Fruit fly (Drosophila melanogaster) whole organism, embryonic: ENCODE measurements around the gene CG8483.

Source experiments
- Abd-B ChIP-seq: fragments of 200-800 bp; sonication (Bioruptor generic); optimal IDR thresholded peaks from 2 replicates; lab custom pipeline; 2018; ENCODE audit warnings: missing biosample characterization, mild to moderate bottlenecking, missing genetic modification characterization, moderate library complexity
- Ada2b ChIP-seq: fragments of 200-800 bp; sonication (Bioruptor generic); IDR thresholded peaks from 2 replicates; pipeline ENCODE4 v1.3.6; 2022; ENCODE audit warnings: missing biosample characterization, missing genetic modification characterization
- Adf1 ChIP-seq: fragments of 200-800 bp; sonication (Bioruptor generic); IDR thresholded peaks from 2 replicates; pipeline ENCODE4 v1.3.6; 2022; ENCODE audit warnings: missing biosample characterization, missing genetic modification characterization
- Aef1 ChIP-seq: fragments of 200-800 bp; sonication (Bioruptor generic); IDR thresholded peaks from 3 replicates; pipeline ENCODE4 v1.3.6; 2022; ENCODE audit warnings: missing biosample characterization, missing genetic modification characterization
- Antp ChIP-seq: fragments of 200-800 bp; sonication (Bioruptor generic); optimal IDR thresholded peaks from 3 replicates; lab custom pipeline; 2016; ENCODE audit warnings: missing biosample characterization, missing genetic modification characterization
- Asciz ChIP-seq: fragments of 200-800 bp; sonication (Bioruptor generic); optimal IDR thresholded peaks from 2 replicates; lab custom pipeline; 2017; ENCODE audit warnings: missing biosample characterization, mild to moderate bottlenecking, missing genetic modification characterization, missing genetic modification reagents
- Blimp-1 ChIP-seq: fragments of 200-800 bp; sonication (Bioruptor generic); optimal IDR thresholded peaks from 3 replicates; lab custom pipeline; 2018; ENCODE audit warnings: missing biosample characterization, missing genetic modification characterization, mild to moderate bottlenecking, moderate library complexity, missing genetic modification reagents
- Bteb2 ChIP-seq: fragments of 200-800 bp; sonication (Bioruptor generic); optimal IDR thresholded peaks from 2 replicates; lab custom pipeline; 2016; ENCODE audit warnings: missing biosample characterization, missing genetic modification characterization
- CG10267 ChIP-seq: fragments of 200-800 bp; sonication (Bioruptor generic); optimal IDR thresholded peaks from 2 replicates; lab custom pipeline; 2018; ENCODE audit warnings: missing biosample characterization, mild to moderate bottlenecking, missing genetic modification characterization, moderate library complexity
- CG15479 ChIP-seq: fragments of 200-800 bp; sonication (Bioruptor generic); optimal IDR thresholded peaks from 3 replicates; lab custom pipeline; 2019; ENCODE audit warnings: missing biosample characterization, mild to moderate bottlenecking, missing genetic modification characterization, moderate library complexity
- CG17612 ChIP-seq: fragments of 200-800 bp; sonication (Bioruptor generic); IDR thresholded peaks from 2 replicates; pipeline ENCODE4 v1.3.6; 2022; ENCODE audit warnings: missing biosample characterization, missing genetic modification characterization
- CG18764 ChIP-seq: fragments of 200-800 bp; sonication (Bioruptor generic); optimal IDR thresholded peaks from 3 replicates; lab custom pipeline; 2016; ENCODE audit warnings: missing biosample characterization, missing genetic modification characterization
- CG30403 ChIP-seq: fragments of 200-800 bp; sonication (Bioruptor generic); optimal IDR thresholded peaks from 3 replicates; lab custom pipeline; 2016; ENCODE audit warnings: missing biosample characterization, missing genetic modification characterization
- CG30431 ChIP-seq: fragments of 200-800 bp; sonication (Bioruptor generic); optimal IDR thresholded peaks from 2 replicates; lab custom pipeline; 2017; ENCODE audit warnings: missing biosample characterization, missing genetic modification characterization
- CG3281 ChIP-seq: fragments of 200-800 bp; sonication (Bioruptor generic); optimal IDR thresholded peaks from 3 replicates; lab custom pipeline; 2017; ENCODE audit warnings: missing biosample characterization, mild to moderate bottlenecking, missing genetic modification characterization
- CG4328 ChIP-seq: fragments of 200-800 bp; sonication (Bioruptor generic); optimal IDR thresholded peaks from 3 replicates; lab custom pipeline; 2017; ENCODE audit warnings: missing biosample characterization, missing genetic modification reagents, missing genetic modification characterization
- CG5180 ChIP-seq: fragments of 200-800 bp; sonication (Bioruptor generic); optimal IDR thresholded peaks from 3 replicates; lab custom pipeline; 2017; ENCODE audit warnings: missing biosample characterization, missing genetic modification characterization, mild to moderate bottlenecking, moderate library complexity, missing genetic modification reagents
- CG7372 ChIP-seq: fragments of 200-800 bp; sonication (Bioruptor generic); IDR thresholded peaks from 2 replicates; pipeline ENCODE4 v1.3.6; 2022; ENCODE audit warnings: missing biosample characterization, missing genetic modification characterization
- HmgZ ChIP-seq: fragments of 200-800 bp; sonication (Bioruptor generic); optimal IDR thresholded peaks from 2 replicates; lab custom pipeline; 2018; ENCODE audit warnings: missing biosample characterization, mild to moderate bottlenecking, missing genetic modification characterization
- Hr3 ChIP-seq: fragments of 200-800 bp; sonication (Bioruptor generic); optimal IDR thresholded peaks from 3 replicates; lab custom pipeline; 2016; ENCODE audit warnings: missing biosample characterization, missing genetic modification characterization
- Lhr ChIP-seq: fragments of 200-800 bp; sonication (Bioruptor generic); optimal IDR thresholded peaks from 3 replicates; lab custom pipeline; 2017; ENCODE audit warnings: mild to moderate bottlenecking, missing biosample characterization, missing genetic modification reagents, missing genetic modification characterization
- MESR4 ChIP-seq: fragments of 200-800 bp; sonication (Bioruptor generic); optimal IDR thresholded peaks from 2 replicates; lab custom pipeline; 2018; ENCODE audit warnings: missing biosample characterization, mild to moderate bottlenecking, missing genetic modification characterization, moderate library complexity
- NK7.1 ChIP-seq: fragments of 200-800 bp; sonication (Bioruptor generic); optimal IDR thresholded peaks from 3 replicates; lab custom pipeline; 2016; ENCODE audit warnings: missing biosample characterization, missing genetic modification characterization
- Neu2 ChIP-seq: fragments of 200-800 bp; sonication (Bioruptor generic); optimal IDR thresholded peaks from 3 replicates; lab custom pipeline; 2016; ENCODE audit warnings: missing biosample characterization, missing genetic modification characterization, borderline replicate concordance
- Nf-YC ChIP-seq: fragments of 200-800 bp; optimal IDR thresholded peaks from 3 replicates; lab custom pipeline; 2019; ENCODE audit warnings: missing biosample characterization, mild to moderate bottlenecking, missing genetic modification characterization, moderate library complexity
- Sin3A ChIP-seq: fragments of >200 bp; optimal IDR thresholded peaks from 2 replicates; lab custom pipeline; 2018
- Xbp1 ChIP-seq: fragments of 200-800 bp; sonication (Bioruptor generic); optimal IDR thresholded peaks from 3 replicates; lab custom pipeline; 2016; ENCODE audit warnings: missing biosample characterization, mild to moderate bottlenecking, missing genetic modification characterization
- Xrp1 ChIP-seq: fragments of 200-800 bp; sonication (Bioruptor generic); IDR thresholded peaks from 2 replicates; pipeline ENCODE4 v1.3.6; 2022; ENCODE audit warnings: missing biosample characterization, missing genetic modification characterization
- ab ChIP-seq: fragments of 200-800 bp; sonication (Bioruptor generic); optimal IDR thresholded peaks from 2 replicates; lab custom pipeline; 2016; ENCODE audit warnings: missing biosample characterization, missing genetic modification characterization
- abd-A ChIP-seq: fragments of 200-800 bp; sonication (Bioruptor generic); optimal IDR thresholded peaks from 3 replicates; lab custom pipeline; 2019; ENCODE audit warnings: missing biosample characterization, mild to moderate bottlenecking, missing genetic modification characterization, moderate library complexity
- bcd ChIP-seq: fragments of 200-800 bp; sonication (Bioruptor generic); optimal IDR thresholded peaks from 2 replicates; lab custom pipeline; 2017; ENCODE audit warnings: missing biosample characterization, mild to moderate bottlenecking, missing genetic modification characterization
- ci ChIP-seq: fragments of 200-800 bp; sonication (Bioruptor generic); IDR thresholded peaks from 3 replicates; pipeline ENCODE4 v1.3.6; 2022; ENCODE audit warnings: missing biosample characterization, missing genetic modification characterization
- crc ChIP-seq: fragments of 200-800 bp; sonication (Bioruptor generic); optimal IDR thresholded peaks from 2 replicates; lab custom pipeline; 2016; ENCODE audit warnings: missing biosample characterization, missing genetic modification characterization
- ems ChIP-seq: fragments of 200-800 bp; sonication (Bioruptor generic); optimal IDR thresholded peaks from 3 replicates; lab custom pipeline; 2016; ENCODE audit warnings: missing biosample characterization, missing genetic modification characterization
- exex ChIP-seq: fragments of 200-800 bp; sonication (Bioruptor generic); optimal IDR thresholded peaks from 4 replicates; lab custom pipeline; 2018; ENCODE audit warnings: missing biosample characterization, mild to moderate bottlenecking, missing genetic modification characterization, moderate library complexity
- ftz-f1 ChIP-seq: fragments of 200-800 bp; sonication (Bioruptor generic); optimal IDR thresholded peaks from 2 replicates; lab custom pipeline; 2016; ENCODE audit warnings: missing biosample characterization, missing genetic modification characterization
- gcm ChIP-seq: fragments of 200-800 bp; sonication (Bioruptor generic); optimal IDR thresholded peaks from 2 replicates; lab custom pipeline; 2019; ENCODE audit warnings: missing biosample characterization, mild to moderate bottlenecking, missing genetic modification characterization, moderate library complexity
- gsb-n ChIP-seq: fragments of 200-800 bp; sonication (Bioruptor generic); optimal IDR thresholded peaks from 3 replicates; lab custom pipeline; 2018; ENCODE audit warnings: missing biosample characterization, mild to moderate bottlenecking, missing genetic modification characterization
- gt ChIP-seq: fragments of 200-800 bp; sonication (Bioruptor generic); IDR thresholded peaks from 2 replicates; pipeline ENCODE4 v1.3.6; 2022; ENCODE audit warnings: missing biosample characterization, missing genetic modification characterization
- insv ChIP-seq, 2 experiments: fragments of 200-800 bp; sonication (Bioruptor generic); optimal IDR thresholded peaks; 3 replicates each; lab custom pipeline; 2016 to 2018; ENCODE audit warnings: missing biosample characterization in 2 of 2, missing genetic modification characterization in 2 of 2
- inv ChIP-seq: fragments of 200-800 bp; sonication (Bioruptor generic); IDR thresholded peaks from 2 replicates; pipeline ENCODE4 v1.3.6; 2022; ENCODE audit warnings: missing biosample characterization, missing genetic modification characterization; ENCODE audit not compliant: partially characterized antibody
- lmd ChIP-seq: fragments of 200-800 bp; sonication (Bioruptor generic); IDR thresholded peaks from 2 replicates; pipeline ENCODE4 v1.3.6; 2022; ENCODE audit warnings: missing biosample characterization, missing genetic modification characterization
- p53 ChIP-seq: fragments of 200-800 bp; sonication (Bioruptor generic); optimal IDR thresholded peaks from 2 replicates; lab custom pipeline; 2016; ENCODE audit warnings: missing biosample characterization, missing genetic modification characterization
- pros ChIP-seq: fragments of 200-800 bp; sonication (Bioruptor generic); optimal IDR thresholded peaks from 3 replicates; lab custom pipeline; 2019; ENCODE audit warnings: missing biosample characterization, mild to moderate bottlenecking, missing genetic modification characterization, moderate library complexity
- run ChIP-seq: fragments of 200-800 bp; sonication (Bioruptor generic); optimal IDR thresholded peaks from 3 replicates; lab custom pipeline; 2018; ENCODE audit warnings: missing biosample characterization, mild to moderate bottlenecking, missing genetic modification characterization
- scrt ChIP-seq: fragments of 200-800 bp; sonication (Bioruptor generic); optimal IDR thresholded peaks from 2 replicates; lab custom pipeline; 2018; ENCODE audit warnings: missing biosample characterization, mild to moderate bottlenecking, missing genetic modification characterization, moderate library complexity
- sd ChIP-seq: fragments of 200-800 bp; sonication (Bioruptor generic); optimal IDR thresholded peaks from 3 replicates; lab custom pipeline; 2018; ENCODE audit warnings: missing biosample characterization, mild to moderate bottlenecking, missing genetic modification characterization, moderate library complexity
- sens ChIP-seq: fragments of 200-800 bp; sonication (Bioruptor generic); peaks from one replicate; lab custom pipeline; 2016; ENCODE audit warnings: missing biosample characterization, missing genetic modification characterization
- tap ChIP-seq: fragments of 200-800 bp; optimal IDR thresholded peaks from 3 replicates; lab custom pipeline; 2019; ENCODE audit warnings: missing biosample characterization, mild to moderate bottlenecking, missing genetic modification characterization, moderate library complexity
- tup ChIP-seq: fragments of 200-800 bp; sonication (Bioruptor generic); optimal IDR thresholded peaks from 2 replicates; lab custom pipeline; 2016; ENCODE audit warnings: missing biosample characterization, mild to moderate bottlenecking, missing genetic modification characterization, moderate library complexity
- zf30C ChIP-seq: fragments of 200-800 bp; sonication (Bioruptor generic); optimal IDR thresholded peaks from 3 replicates; lab custom pipeline; 2018; ENCODE audit warnings: missing biosample characterization, mild to moderate bottlenecking, missing genetic modification characterization

Gene CG8483

DNA sequence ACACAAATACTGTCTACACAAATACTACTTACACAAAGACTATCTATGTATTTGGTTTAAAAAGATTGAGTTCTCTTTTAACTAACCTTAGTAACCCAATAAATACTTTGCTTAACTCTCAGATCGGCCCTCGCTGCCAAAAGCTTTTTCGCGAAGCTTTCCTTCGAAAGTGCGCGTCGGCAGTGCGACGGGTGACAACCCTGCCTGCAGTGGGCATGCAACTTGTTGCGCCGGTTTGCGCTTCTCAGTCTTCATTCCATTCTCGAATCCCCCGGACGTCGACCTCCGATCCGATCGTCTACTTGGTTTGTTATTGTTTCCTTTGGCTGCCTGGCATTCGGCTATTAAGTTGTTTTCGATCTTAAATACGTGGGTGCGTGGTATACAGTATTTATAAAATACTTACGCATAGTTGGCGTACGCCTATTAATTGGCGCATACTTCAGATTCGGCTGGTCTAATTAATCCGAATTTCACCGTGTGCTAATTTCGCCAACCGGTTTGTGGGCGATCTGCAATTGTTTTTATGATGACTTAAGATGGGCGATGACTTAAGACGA lies 45.9 kb upstream of the CG8483 start, which contains the start of gene CG11686 (continued):
- TF ChIP-seq CG5180 (peak; percentile 98), Abd-B (no peak), exex (tag; lab: Kevin White, UChicago) (no peak), ab (GFP tag; lab: Kevin White, UChicago) (no peak), CG30431 (GFP tag; lab: Kevin White, UChicago) (no peak), CG30403 (no peak), Sin3A (lab: Kevin White, UChicago) (no peak), sens (peak; percentile 44), CG15479 (no peak), Hr3 (GFP tag; lab: Kevin White, UChicago) (no peak), tup (GFP tag; lab: Kevin White, UChicago) (no peak), pros (GFP tag; lab: Kevin White, UChicago) (no peak), bcd (GFP tag; lab: Kevin White, UChicago) (no peak), Nf-YC (tag; lab: Kevin White, UChicago) (no peak), gcm (GFP tag; lab: Kevin White, UChicago) (no peak), ftz-f1 (GFP tag; lab: Kevin White, UChicago) (peak; percentile 28), CG3281 (no peak), Antp (GFP tag; lab: Kevin White, UChicago) (no peak), Neu2 (GFP tag; lab: Kevin White, UChicago) (no peak), Aef1 (GFP tag; lab: Robert Waterston, UW) (no peak), CG4328 (GFP tag; lab: Kevin White, UChicago) (no peak), p53 (GFP tag; lab: Kevin White, UChicago) (no peak), Xrp1 (GFP tag; lab: Robert Waterston, UW) (no peak), sd (tag; lab: Kevin White, UChicago) (peak; percentile 52), run (tag; lab: Kevin White, UChicago) (no peak), crc (GFP tag; lab: Kevin White, UChicago) (no peak), Asciz (GFP tag; lab: Kevin White, UChicago) (no peak), zf30C (no peak), lmd (GFP tag; lab: Robert Waterston, UW) (no peak), NK7.1 (GFP tag; lab: Kevin White, UChicago) (no peak), gsb-n (tag; lab: Kevin White, UChicago) (no peak), Xbp1 (peak; percentile 5), abd-A (tag; lab: Kevin White, UChicago) (no peak), CG18764 (GFP tag; lab: Kevin White, UChicago) (no peak), Blimp-1 (GFP tag; lab: Kevin White, UChicago) (no peak), Lhr (GFP tag; lab: Kevin White, UChicago) (no peak), inv (no peak), HmgZ (tag; lab: Kevin White, UChicago) (peak; percentile 4), ems (GFP tag; lab: Kevin White, UChicago) (no peak), insv (GFP tag; optimal IDR thresholded peaks at IDR 0.05; lab: Kevin White, UChicago) (no peak), gt (GFP tag; lab: Robert Waterston, UW) (no peak), ci (peak; percentile 82; the same call in 2 of the 3 replicates), scrt (GFP tag; lab: Kevin White, UChicago) (peak; percentile 97), Ada2b (GFP tag; lab: Robert Waterston, UW) (no peak), CG17612 (no peak), MESR4 (no peak), Bteb2 (GFP tag; lab: Kevin White, UChicago) (no peak), CG7372 (no peak), Adf1 (GFP tag; lab: Robert Waterston, UW) (peak; percentile 11; the same call in 1 of the 2 replicates), CG10267 (tag; lab: Kevin White, UChicago) (no peak), tap (no peak)
